Worm (Caenorhabditis elegans): Measurements from ENCODE around the gene C34E11.2.

The C34E11.2 gene

ce11 chrX:11757666-11758065, 56.9 kb downstream of the C34E11.2 start (continued):
- TF ChIP-seq ctbp-1 (GFP tag; IDR thresholded peaks at IDR 0.05) (peak; percentile 92), ceh-20 (GFP tag; IDR thresholded peaks at IDR 0.05) (peak; percentile 88), dve-1 (tag; optimal IDR thresholded peaks at IDR 0.05; ENCODE audit: insufficient read depth) (no peak)

All from whole organism, L4 larva.